Fruit fly (Drosophila melanogaster) whole organism, embryonic: Measurements from ENCODE around the gene Lmpt.
A peak's percentile ranks its signal among the peaks of the same experiment; 100 is the strongest.

Experiments
- Ada2b ChIP-seq: fragments of 200-800 bp; sonication (Bioruptor generic); IDR thresholded peaks from 2 replicates; pipeline ENCODE4 v1.3.6; 2022; ENCODE audit warnings: missing biosample characterization, missing genetic modification characterization
- Aef1 ChIP-seq: fragments of 200-800 bp; sonication (Bioruptor generic); IDR thresholded peaks from 3 replicates; pipeline ENCODE4 v1.3.6; 2022; ENCODE audit warnings: missing biosample characterization, missing genetic modification characterization
- BEAF-32 ChIP-seq: fragments of 200-800 bp; sonication (Bioruptor generic); optimal IDR thresholded peaks from 3 replicates; lab custom pipeline; 2017; ENCODE audit warnings: missing biosample characterization, missing genetic modification characterization, mild to moderate bottlenecking, moderate library complexity, missing genetic modification reagents
- Bdp1 ChIP-seq: fragments of 200-800 bp; sonication (Bioruptor generic); optimal IDR thresholded peaks from 3 replicates; lab custom pipeline; 2016; ENCODE audit warnings: missing biosample characterization, missing genetic modification characterization
- Bgb ChIP-seq: fragments of 200-800 bp; sonication (Bioruptor generic); IDR thresholded peaks from 2 replicates; pipeline ENCODE4 v1.3.6; 2022; ENCODE audit warnings: missing biosample characterization, missing genetic modification characterization; ENCODE audit not compliant: partially characterized antibody
- CG10565 ChIP-seq: fragments of 200-800 bp; sonication (Bioruptor generic); optimal IDR thresholded peaks from 3 replicates; lab custom pipeline; 2016; ENCODE audit warnings: missing biosample characterization, mild to moderate bottlenecking, missing genetic modification characterization
- CG10959 ChIP-seq: fragments of 200-800 bp; sonication (Bioruptor generic); IDR thresholded peaks from 2 replicates; pipeline ENCODE4 v1.3.6; 2022; ENCODE audit warnings: missing biosample characterization, missing genetic modification characterization
- CG11247 ChIP-seq: fragments of 200-800 bp; sonication (Bioruptor generic); IDR thresholded peaks from 2 replicates; pipeline ENCODE4 v1.3.6; 2022; ENCODE audit warnings: missing biosample characterization, missing genetic modification characterization
- CG11504 ChIP-seq: fragments of 200-800 bp; sonication (Bioruptor generic); optimal IDR thresholded peaks from 3 replicates; lab custom pipeline; 2019; ENCODE audit warnings: missing biosample characterization, mild to moderate bottlenecking, missing genetic modification characterization, moderate library complexity
- CG11723 ChIP-seq: fragments of 200-800 bp; sonication (Bioruptor generic); optimal IDR thresholded peaks from 2 replicates; lab custom pipeline; 2017; ENCODE audit warnings: missing biosample characterization, mild to moderate bottlenecking, missing genetic modification characterization
- CG12769 ChIP-seq: fragments of 200-800 bp; sonication (Bioruptor generic); optimal IDR thresholded peaks from 2 replicates; lab custom pipeline; 2019; ENCODE audit warnings: missing biosample characterization, mild to moderate bottlenecking, missing genetic modification characterization, moderate library complexity
- CG17612 ChIP-seq: fragments of 200-800 bp; sonication (Bioruptor generic); IDR thresholded peaks from 2 replicates; pipeline ENCODE4 v1.3.6; 2022; ENCODE audit warnings: missing biosample characterization, missing genetic modification characterization
- CG2875 ChIP-seq: fragments of 200-800 bp; sonication (Bioruptor generic); optimal IDR thresholded peaks from 2 replicates; lab custom pipeline; 2017; ENCODE audit warnings: missing biosample characterization, mild to moderate bottlenecking, missing genetic modification characterization, missing genetic modification reagents
- CG32767 ChIP-seq: fragments of 200-800 bp; sonication (Bioruptor generic); IDR thresholded peaks from 2 replicates; pipeline ENCODE4 v1.3.6; 2022; ENCODE audit warnings: missing biosample characterization, missing genetic modification characterization
- CG3407 ChIP-seq: fragments of 200-800 bp; sonication (Bioruptor generic); optimal IDR thresholded peaks from 2 replicates; lab custom pipeline; 2018; ENCODE audit warnings: missing biosample characterization, mild to moderate bottlenecking, missing genetic modification characterization
- CG34376 ChIP-seq: fragments of 200-800 bp; sonication (Bioruptor generic); optimal IDR thresholded peaks from 2 replicates; lab custom pipeline; 2018; ENCODE audit warnings: missing biosample characterization, mild to moderate bottlenecking, missing genetic modification characterization
- CG4424 ChIP-seq: fragments of 200-800 bp; sonication (Bioruptor generic); optimal IDR thresholded peaks from 3 replicates; lab custom pipeline; 2016; ENCODE audit warnings: missing biosample characterization, missing genetic modification characterization
- CG4617 ChIP-seq: fragments of 200-800 bp; sonication (Bioruptor generic); optimal IDR thresholded peaks from 3 replicates; lab custom pipeline; 2016; ENCODE audit warnings: missing biosample characterization, missing genetic modification characterization, borderline replicate concordance
- CG7372 ChIP-seq: fragments of 200-800 bp; sonication (Bioruptor generic); IDR thresholded peaks from 2 replicates; pipeline ENCODE4 v1.3.6; 2022; ENCODE audit warnings: missing biosample characterization, missing genetic modification characterization
- CG7786 ChIP-seq: fragments of 200-800 bp; sonication (Bioruptor generic); optimal IDR thresholded peaks from 2 replicates; lab custom pipeline; 2016; ENCODE audit warnings: missing biosample characterization, missing genetic modification characterization
- CG7839 ChIP-seq: fragments of 200-800 bp; sonication (Bioruptor generic); optimal IDR thresholded peaks from 3 replicates; lab custom pipeline; 2018; ENCODE audit warnings: missing biosample characterization, mild to moderate bottlenecking, missing genetic modification characterization, moderate library complexity
- CG9876 ChIP-seq: fragments of 200-800 bp; sonication (Bioruptor generic); optimal IDR thresholded peaks from 2 replicates; lab custom pipeline; 2016; ENCODE audit warnings: missing biosample characterization, missing genetic modification characterization
- CHES-1-like ChIP-seq: fragments of 200-800 bp; sonication (Bioruptor generic); optimal IDR thresholded peaks from 2 replicates; lab custom pipeline; 2016; ENCODE audit warnings: missing biosample characterization, missing genetic modification characterization
- Dfd ChIP-seq, 2 experiments: fragments of >200 bp; optimal IDR thresholded peaks; 2 replicates each; lab custom pipeline; 2017; ENCODE audit warnings: missing biosample characterization in 2 of 2, missing genetic modification characterization in 2 of 2
- HLHmδ ChIP-seq: fragments of 200-800 bp; sonication (Bioruptor generic); optimal IDR thresholded peaks from 2 replicates; lab custom pipeline; 2018; ENCODE audit warnings: missing biosample characterization, mild to moderate bottlenecking, missing genetic modification characterization, moderate library complexity
- Hey ChIP-seq: fragments of 200-800 bp; sonication (Bioruptor generic); optimal IDR thresholded peaks from 3 replicates; lab custom pipeline; 2018; ENCODE audit warnings: missing biosample characterization, mild to moderate bottlenecking, missing genetic modification characterization
- HmgZ ChIP-seq: fragments of 200-800 bp; sonication (Bioruptor generic); optimal IDR thresholded peaks from 2 replicates; lab custom pipeline; 2018; ENCODE audit warnings: missing biosample characterization, mild to moderate bottlenecking, missing genetic modification characterization
- NFAT ChIP-seq: fragments of 200-800 bp; sonication (Bioruptor generic); IDR thresholded peaks from 2 replicates; pipeline ENCODE4 v1.3.6; 2022; ENCODE audit warnings: missing biosample characterization, missing genetic modification characterization
- NfI ChIP-seq: fragments of 200-800 bp; sonication (Bioruptor generic); optimal IDR thresholded peaks from 3 replicates; lab custom pipeline; 2018; ENCODE audit warnings: missing biosample characterization, mild to moderate bottlenecking, missing genetic modification characterization, moderate library complexity
- Oli ChIP-seq: fragments of 200-800 bp; sonication (Bioruptor generic); optimal IDR thresholded peaks from 2 replicates; lab custom pipeline; 2018; ENCODE audit warnings: missing biosample characterization, mild to moderate bottlenecking, missing genetic modification characterization, moderate library complexity
- Ptx1 ChIP-seq: fragments of 200-800 bp; sonication (Bioruptor generic); IDR thresholded peaks from 2 replicates; pipeline ENCODE4 v1.3.6; 2022; ENCODE audit warnings: missing biosample characterization, missing genetic modification characterization
- Sry-β ChIP-seq: fragments of 200-800 bp; sonication (Bioruptor generic); optimal IDR thresholded peaks from 2 replicates; lab custom pipeline; 2018; ENCODE audit warnings: missing biosample characterization, mild to moderate bottlenecking, missing genetic modification characterization, moderate library complexity
- Usf ChIP-seq: fragments of 200-800 bp; sonication (Bioruptor generic); optimal IDR thresholded peaks from 2 replicates; lab custom pipeline; 2017; ENCODE audit warnings: missing genotype, missing biosample characterization, missing genetic modification characterization
- Xbp1 ChIP-seq: fragments of 200-800 bp; sonication (Bioruptor generic); optimal IDR thresholded peaks from 3 replicates; lab custom pipeline; 2016; ENCODE audit warnings: missing biosample characterization, mild to moderate bottlenecking, missing genetic modification characterization
- al ChIP-seq: fragments of 200-800 bp; sonication (Bioruptor generic); IDR thresholded peaks from 2 replicates; pipeline ENCODE4 v1.3.6; 2022; ENCODE audit warnings: missing biosample characterization, missing genetic modification characterization
- aop ChIP-seq: fragments of 200-800 bp; sonication (Bioruptor generic); IDR thresholded peaks from 2 replicates; pipeline ENCODE4 v1.3.6; 2022; ENCODE audit warnings: missing biosample characterization, missing genetic modification characterization
- cato ChIP-seq: fragments of 200-800 bp; sonication (Bioruptor generic); optimal IDR thresholded peaks from 2 replicates; lab custom pipeline; 2016; ENCODE audit warnings: missing biosample characterization, missing genetic modification characterization, borderline replicate concordance
- chm ChIP-seq: fragments of 200-800 bp; sonication (Bioruptor generic); IDR thresholded peaks from 2 replicates; pipeline ENCODE4 v1.3.6; 2022; ENCODE audit warnings: missing biosample characterization, missing genetic modification characterization
- ci ChIP-seq: fragments of 200-800 bp; sonication (Bioruptor generic); IDR thresholded peaks from 3 replicates; pipeline ENCODE4 v1.3.6; 2022; ENCODE audit warnings: missing biosample characterization, missing genetic modification characterization
- crc ChIP-seq: fragments of 200-800 bp; sonication (Bioruptor generic); optimal IDR thresholded peaks from 2 replicates; lab custom pipeline; 2016; ENCODE audit warnings: missing biosample characterization, missing genetic modification characterization
- ewg ChIP-seq: fragments of 200-800 bp; sonication (Bioruptor generic); optimal IDR thresholded peaks from 3 replicates; lab custom pipeline; 2017; ENCODE audit warnings: mild to moderate bottlenecking, missing biosample characterization, missing genetic modification reagents, missing genetic modification characterization
- jumu ChIP-seq: fragments of 200-800 bp; sonication (Bioruptor generic); optimal IDR thresholded peaks from 3 replicates; lab custom pipeline; 2016; ENCODE audit warnings: missing biosample characterization, missing genetic modification characterization
- luna ChIP-seq: fragments of 200-800 bp; sonication (Bioruptor generic); optimal IDR thresholded peaks from 2 replicates; lab custom pipeline; 2016; ENCODE audit warnings: missing biosample characterization, missing genetic modification characterization
- peb ChIP-seq: fragments of 200-800 bp; sonication (Bioruptor generic); IDR thresholded peaks from 2 replicates; pipeline ENCODE4 v1.3.6; 2022; ENCODE audit warnings: missing biosample characterization, missing genetic modification characterization
- repo ChIP-seq: fragments of 200-800 bp; sonication (Bioruptor generic); optimal IDR thresholded peaks from 2 replicates; lab custom pipeline; 2016; ENCODE audit warnings: missing biosample characterization, missing genetic modification characterization
- sc ChIP-seq, 3 experiments: fragments of >200 bp in 2 of 3; fragments of 200-800 bp in 1 of 3; sonication (Bioruptor generic) in 1 of 3; optimal IDR thresholded peaks; 2 replicates in 2 of 3; 3 replicates in 1 of 3; lab custom pipeline; 2017; ENCODE audit warnings: mild to moderate bottlenecking in 1 of 3, missing biosample characterization in 1 of 3, missing genetic modification characterization in 1 of 3, missing genetic modification reagents in 1 of 3
- slp2 ChIP-seq: fragments of 200-800 bp; sonication (Bioruptor generic); optimal IDR thresholded peaks from 2 replicates; lab custom pipeline; 2016; ENCODE audit warnings: missing biosample characterization, missing genetic modification characterization
- sob ChIP-seq: fragments of 200-800 bp; sonication (Bioruptor generic); IDR thresholded peaks from 2 replicates; pipeline ENCODE4 v1.3.6; 2022; ENCODE audit warnings: missing biosample characterization, missing genetic modification characterization
- sr ChIP-seq: fragments of 200-800 bp; sonication (Bioruptor generic); IDR thresholded peaks from 3 replicates; pipeline ENCODE4 v1.3.6; 2022; ENCODE audit warnings: missing biosample characterization, missing genetic modification characterization

Gene Lmpt

dm6 chr3L:16956768-16957533 is 91.9 kb downstream of the Lmpt start (continued):
- TF ChIP-seq Ada2b (GFP tag; lab: Robert Waterston, UW) (peak; percentile 83), sob (GFP tag; lab: Robert Waterston, UW) (peak; percentile 77), CG32767 (GFP tag; lab: Robert Waterston, UW) (peak; percentile 78), CG9876 (GFP tag; lab: Kevin White, UChicago) (no peak), Hey (tag; lab: Kevin White, UChicago) (no peak), Aef1 (GFP tag; lab: Robert Waterston, UW) (peak; percentile 69), CHES-1-like (GFP tag; lab: Kevin White, UChicago) (peak; percentile 55), CG17612 (no peak), Bgb (GFP tag; lab: Robert Waterston, UW) (peak; percentile 40; the same call in 1 of the 2 replicates), CG7839 (tag; lab: Kevin White, UChicago) (peak; percentile 72), Xbp1 (GFP tag; lab: Kevin White, UChicago) (peak; percentile 63), CG4424 (GFP tag; lab: Kevin White, UChicago) (peak; percentile 56), ci (GFP tag; lab: Robert Waterston, UW) (peak; percentile 77), CG3407 (GFP tag; lab: Kevin White, UChicago) (no peak), ewg (GFP tag; lab: Kevin White, UChicago) (peak; percentile 57), Bdp1 (GFP tag; lab: Kevin White, UChicago) (peak; percentile 21), CG11247 (peak; percentile 53), CG10565 (GFP tag; lab: Kevin White, UChicago) (no peak), CG11723 (GFP tag; lab: Kevin White, UChicago) (no peak), CG11504 (peak; percentile 86), Dfd (GFP tag; optimal IDR thresholded peaks at IDR 0.05; lab: Kevin White, UChicago) (no peak), chm (GFP tag; lab: Robert Waterston, UW) (peak; percentile 33; the same call in 1 of the 2 replicates), sr (GFP tag; lab: Robert Waterston, UW) (peak; percentile 85), NFAT (GFP tag; lab: Robert Waterston, UW) (no peak), slp2 (GFP tag; lab: Kevin White, UChicago) (peak; percentile 73), Usf (GFP tag; lab: Kevin White, UChicago) (no peak), CG34376 (peak; percentile 57), HLHmδ (no peak), HmgZ (tag; lab: Kevin White, UChicago) (peak; percentile 59), CG7786 (GFP tag; lab: Kevin White, UChicago) (peak; percentile 22), aop (GFP tag; lab: Robert Waterston, UW) (no peak), al (GFP tag; lab: Robert Waterston, UW) (peak; percentile 69), sc (optimal IDR thresholded peaks at IDR 0.05; lab: Kevin White, UChicago) (no peak), sc (GFP tag; optimal IDR thresholded peaks at IDR 0.05; lab: Kevin White, UChicago) (peak; percentile 15), peb (GFP tag; lab: Robert Waterston, UW) (no peak), BEAF-32 (no peak), CG4617 (no peak), cato (GFP tag; lab: Kevin White, UChicago) (peak; percentile 28), Sry-β (GFP tag; lab: Kevin White, UChicago) (no peak), CG10959 (GFP tag; lab: Robert Waterston, UW) (peak; percentile 29; the same call in 1 of the 2 replicates), CG12769 (tag; lab: Kevin White, UChicago) (peak; percentile 71), crc (GFP tag; lab: Kevin White, UChicago) (no peak), CG2875 (GFP tag; lab: Kevin White, UChicago) (no peak), Oli (tag; lab: Kevin White, UChicago) (peak; percentile 73), repo (peak; percentile 2), NfI (GFP tag; lab: Kevin White, UChicago) (peak; percentile 53), jumu (GFP tag; lab: Kevin White, UChicago) (no peak), CG7372 (GFP tag; lab: Robert Waterston, UW) (peak; percentile 20; the same call in 1 of the 2 replicates), Ptx1 (GFP tag; lab: Robert Waterston, UW) (peak; percentile 83), luna (GFP tag; lab: Kevin White, UChicago) (no peak)
